Worm (Caenorhabditis elegans) whole organism, mixed stage, embryonic: ENCODE measurements around the gene fkh-3.

Experiments used
- ceh-39 ChIP-seq: fragments of 150-350 bp; optimal IDR thresholded peaks from 2 replicates; lab custom pipeline; 2014; ENCODE audit warnings: missing biosample characterization, missing genetic modification characterization
- ceh-83 ChIP-seq: fragments of 200-800 bp; sonication (Bioruptor generic); optimal IDR thresholded peaks from 2 replicates; lab custom pipeline; 2018; ENCODE audit warnings: mild to moderate bottlenecking, missing genetic modification characterization, missing compliant biosample characterization
- ces-1 ChIP-seq: fragments of 150-350 bp; optimal IDR thresholded peaks from 2 replicates; lab custom pipeline; 2014; ENCODE audit warnings: missing biosample characterization, missing genetic modification reagents, missing genetic modification characterization
- elt-3 ChIP-seq: fragments of 150-350 bp; optimal IDR thresholded peaks from 2 replicates; lab custom pipeline; 2014; ENCODE audit warnings: missing biosample characterization, missing genetic modification characterization
- mab-5 ChIP-seq: fragments of 150-350 bp; optimal IDR thresholded peaks from 2 replicates; lab custom pipeline; 2014; ENCODE audit warnings: missing biosample characterization, missing genetic modification characterization
- nhr-12 ChIP-seq: fragments of 150-350 bp; optimal IDR thresholded peaks from 2 replicates; lab custom pipeline; 2014; ENCODE audit warnings: missing biosample characterization, missing genetic modification characterization
- nhr-237 ChIP-seq: fragments of 150-350 bp; optimal IDR thresholded peaks from 2 replicates; lab custom pipeline; 2014; ENCODE audit warnings: missing biosample characterization, missing genetic modification characterization
- nhr-28 ChIP-seq: fragments of 150-350 bp; optimal IDR thresholded peaks from 2 replicates; lab custom pipeline; 2014; ENCODE audit warnings: missing biosample characterization, missing genetic modification characterization
- nhr-76 ChIP-seq: sonication (generic microtip); optimal IDR thresholded peaks from 2 replicates; lab custom pipeline; 2017; ENCODE audit warnings: missing biosample characterization, missing genetic modification characterization
- snpc-4 ChIP-seq: fragments of 150-350 bp; optimal IDR thresholded peaks from 2 replicates; lab custom pipeline; 2014; ENCODE audit warnings: missing biosample characterization, missing genetic modification characterization
- unc-120 ChIP-seq: sonication (generic microtip); optimal IDR thresholded peaks from 2 replicates; lab custom pipeline; 2017; ENCODE audit warnings: missing genetic modification characterization, missing compliant biosample characterization; ENCODE audit not compliant: poor library complexity, severe bottlenecking
- unc-62 ChIP-seq: fragments of 150-350 bp; optimal IDR thresholded peaks from 2 replicates; lab custom pipeline; 2014; ENCODE audit warnings: missing biosample characterization, missing genetic modification reagents, missing genetic modification characterization
- zip-8 ChIP-seq: fragments of 150-350 bp; optimal IDR thresholded peaks from 2 replicates; lab custom pipeline; 2014; ENCODE audit warnings: missing biosample characterization, missing genetic modification characterization
- ztf-11 ChIP-seq: fragments of 150-350 bp; optimal IDR thresholded peaks from 2 replicates; lab custom pipeline; 2014; ENCODE audit warnings: missing biosample characterization, missing genetic modification characterization

DNA sequence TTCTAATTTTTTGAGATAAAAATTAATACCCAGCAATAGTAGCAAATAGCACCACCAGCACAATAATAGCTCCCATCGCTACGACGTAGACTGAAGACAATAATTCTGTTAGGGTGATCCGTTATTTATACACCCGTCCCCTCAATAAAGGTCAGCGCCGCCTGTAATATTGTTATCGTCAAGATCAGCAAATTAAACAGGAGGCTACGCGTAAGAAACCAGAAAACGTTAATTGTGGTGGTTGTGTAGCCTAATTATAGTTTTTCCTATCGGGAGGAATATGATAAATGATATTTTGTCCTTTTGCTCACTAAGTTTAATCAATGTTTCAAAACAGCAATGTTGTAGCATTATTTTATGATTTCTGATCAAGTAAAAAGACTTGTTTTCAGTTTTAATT lies 13.7 kb downstream of the fkh-3 start, which contains the start of the genes cyp-13B1 and C29F7.1:
- TF ChIP-seq nhr-237 (tag; lab: Kevin White, UChicago) (no peak), ceh-83 (GFP tag; lab: Kevin White, UChicago) (no peak), elt-3 (no peak), ztf-11 (tag; lab: Kevin White, UChicago) (no peak), zip-8 (tag; lab: Kevin White, UChicago) (no peak), nhr-12 (tag; lab: Kevin White, UChicago) (no peak), ceh-39 (tag; lab: Kevin White, UChicago) (no peak), nhr-28 (no peak), unc-120 (no peak), mab-5 (tag; lab: Kevin White, UChicago) (no peak), snpc-4 (tag; lab: Kevin White, UChicago) (no peak), unc-62 (GFP tag; lab: Kevin White, UChicago) (no peak), ces-1 (GFP tag; lab: Kevin White, UChicago) (no peak), nhr-76 (tag; lab: Kevin White, UChicago) (no peak)
